Fruit fly (Drosophila melanogaster) Kc167 (cell line): Measurements from ENCODE around the gene CG7884.

Experiments
- Sin3A ChIP-seq: fragments of >200 bp; optimal IDR thresholded peaks from 2 replicates; lab custom pipeline; 2018; ENCODE audit warnings: missing external identifiers
- insv ChIP-seq: fragments of >200 bp; optimal IDR thresholded peaks from 3 replicates; lab custom pipeline; 2018; ENCODE audit warnings: missing external identifiers
- psq ChIP-seq: fragments of >200 bp; optimal IDR thresholded peaks from 2 replicates; lab custom pipeline; 2017; ENCODE audit warnings: missing external identifiers

dm6 chrX:19238613-19239012 lies 18.2 kb downstream of the CG7884 start:
- no peak for TF ChIP-seq insv
- TF ChIP-seq Sin3A = no peak
- no peak for TF ChIP-seq psq (lab: Kevin White, UChicago)
